Worm (Caenorhabditis elegans) whole organism, late embryonic: ENCODE data around the gene T26H5.9.
A peak's percentile ranks its signal among the peaks of the same experiment; 100 is the strongest.

Source experiments
- C08G9.2 ChIP-seq: sonication (generic microtip); optimal IDR thresholded peaks from 2 replicates; lab custom pipeline; 2016; ENCODE audit warnings: mild to moderate bottlenecking, missing genetic modification characterization, moderate library complexity, missing compliant biosample characterization
- C38D4.7 ChIP-seq: fragments of 200-800 bp; sonication (Bioruptor generic); optimal IDR thresholded peaks from 2 replicates; lab custom pipeline; 2018; ENCODE audit warnings: mild to moderate bottlenecking, missing genetic modification characterization, moderate library complexity, missing compliant biosample characterization
- T23F11.4 ChIP-seq: fragments of 200-800 bp; sonication (Bioruptor generic); optimal IDR thresholded peaks from 2 replicates; lab custom pipeline; 2018; ENCODE audit warnings: mild to moderate bottlenecking, missing genetic modification characterization, missing compliant biosample characterization
- ceh-14 ChIP-seq: sonication (generic microtip); optimal IDR thresholded peaks from 2 replicates; lab custom pipeline; 2016; ENCODE audit warnings: missing genotype, missing genetic modification characterization, missing compliant biosample characterization
- ceh-2 ChIP-seq: sonication (generic microtip); optimal IDR thresholded peaks from 2 replicates; lab custom pipeline; 2016; ENCODE audit warnings: missing genotype, missing genetic modification characterization, missing compliant biosample characterization
- ceh-22 ChIP-seq: sonication (generic microtip); optimal IDR thresholded peaks from 2 replicates; lab custom pipeline; 2017; ENCODE audit warnings: missing biosample characterization, missing genetic modification characterization
- ceh-30 ChIP-seq: fragments of 150-350 bp; optimal IDR thresholded peaks from 2 replicates; lab custom pipeline; 2014; ENCODE audit warnings: missing biosample characterization, missing genetic modification characterization
- ceh-31 ChIP-seq: sonication (generic microtip); optimal IDR thresholded peaks from 2 replicates; lab custom pipeline; 2016; ENCODE audit warnings: missing genetic modification characterization, missing compliant biosample characterization
- ceh-34 ChIP-seq: sonication (generic microtip); optimal IDR thresholded peaks from 2 replicates; lab custom pipeline; 2016; ENCODE audit warnings: mild to moderate bottlenecking, missing genetic modification characterization, missing compliant biosample characterization
- ceh-48 ChIP-seq: sonication (generic microtip); optimal IDR thresholded peaks from 2 replicates; lab custom pipeline; 2016; ENCODE audit warnings: missing genetic modification characterization, inconsistent platforms, missing compliant biosample characterization
- che-1 ChIP-seq: sonication (generic microtip); optimal IDR thresholded peaks from 2 replicates; lab custom pipeline; 2016; ENCODE audit warnings: mild to moderate bottlenecking, missing genetic modification characterization, missing compliant biosample characterization
- dmd-4 ChIP-seq: sonication (generic microtip); optimal IDR thresholded peaks from 2 replicates; lab custom pipeline; 2016; ENCODE audit warnings: borderline replicate concordance, missing genetic modification characterization, missing compliant biosample characterization
- dve-1 ChIP-seq: sonication (generic microtip); optimal IDR thresholded peaks from 2 replicates; lab custom pipeline; 2017; ENCODE audit warnings: antibody characterized with exemption, mild to moderate bottlenecking, missing genetic modification characterization, missing compliant biosample characterization
- elt-2 ChIP-seq: sonication (generic microtip); optimal IDR thresholded peaks from 2 replicates; lab custom pipeline; 2016; ENCODE audit warnings: missing genetic modification reagents, missing genetic modification characterization, missing compliant biosample characterization
- fax-1 ChIP-seq: sonication (generic microtip); optimal IDR thresholded peaks from 2 replicates; lab custom pipeline; 2016; ENCODE audit warnings: missing genotype, missing genetic modification characterization, missing compliant biosample characterization
- fkh-10 ChIP-seq: fragments of 150-350 bp; optimal IDR thresholded peaks from 2 replicates; lab custom pipeline; 2014; ENCODE audit warnings: missing biosample characterization, missing genetic modification reagents, missing genetic modification characterization
- gmeb-2 ChIP-seq: sonication (generic microtip); optimal IDR thresholded peaks from 2 replicates; lab custom pipeline; 2016; ENCODE audit warnings: missing genetic modification characterization, inconsistent platforms, missing compliant biosample characterization
- lim-6 ChIP-seq: sonication (generic microtip); optimal IDR thresholded peaks from 2 replicates; lab custom pipeline; 2016; ENCODE audit warnings: missing genetic modification characterization, missing compliant biosample characterization
- nfya-1 ChIP-seq: sonication (generic microtip); optimal IDR thresholded peaks from 2 replicates; lab custom pipeline; 2017; ENCODE audit warnings: missing genetic modification characterization, mild to moderate bottlenecking, missing compliant biosample characterization, antibody characterized with exemption, moderate library complexity
- nhr-11 ChIP-seq: fragments of 150-350 bp; optimal IDR thresholded peaks from 2 replicates; lab custom pipeline; 2014; ENCODE audit warnings: missing biosample characterization, missing genetic modification characterization
- npax-4 ChIP-seq: sonication (generic microtip); optimal IDR thresholded peaks from 2 replicates; lab custom pipeline; 2016; ENCODE audit warnings: missing genetic modification characterization, missing compliant biosample characterization
- pax-1 ChIP-seq: fragments of 150-350 bp; optimal IDR thresholded peaks from 2 replicates; lab custom pipeline; 2014; ENCODE audit warnings: missing biosample characterization, missing genetic modification characterization
- pha-2 ChIP-seq: sonication (generic microtip); optimal IDR thresholded peaks from 2 replicates; lab custom pipeline; 2017; ENCODE audit warnings: mild to moderate bottlenecking, missing genetic modification characterization, missing compliant biosample characterization
- pqm-1 ChIP-seq: sonication (generic microtip); optimal IDR thresholded peaks from 2 replicates; lab custom pipeline; 2016; ENCODE audit warnings: missing genetic modification characterization, missing compliant biosample characterization
- ref-2 ChIP-seq: sonication (generic microtip); optimal IDR thresholded peaks from 2 replicates; lab custom pipeline; 2016; ENCODE audit warnings: missing genetic modification characterization, missing compliant biosample characterization
- rnt-1 ChIP-seq: sonication (generic microtip); optimal IDR thresholded peaks from 2 replicates; lab custom pipeline; 2016; ENCODE audit warnings: missing genetic modification characterization, missing compliant biosample characterization
- sdc-2 ChIP-seq: sonication (generic microtip); optimal IDR thresholded peaks from 2 replicates; lab custom pipeline; 2016; ENCODE audit warnings: missing genotype, missing genetic modification characterization, missing compliant biosample characterization
- syd-9 ChIP-seq: sonication (generic microtip); optimal IDR thresholded peaks from 2 replicates; lab custom pipeline; 2016; ENCODE audit warnings: mild to moderate bottlenecking, missing genetic modification characterization, moderate library complexity, missing compliant biosample characterization
- tbx-2 ChIP-seq: sonication (generic microtip); optimal IDR thresholded peaks from 2 replicates; lab custom pipeline; 2016; ENCODE audit warnings: missing genetic modification characterization, missing compliant biosample characterization
- tbx-7 ChIP-seq: sonication (generic microtip); optimal IDR thresholded peaks from 2 replicates; lab custom pipeline; 2016; ENCODE audit warnings: missing genotype, missing genetic modification characterization, missing compliant biosample characterization
- unc-3 ChIP-seq, 2 experiments: fragments of 200-800 bp in 1 of 2; sonication (Bioruptor generic) in 1 of 2; sonication (generic microtip) in 1 of 2; conservative IDR thresholded peaks in 1 of 2; optimal IDR thresholded peaks in 1 of 2; 2 replicates each; pipeline versions ENCODE4 v1.3.6 to Lab custom; 2016 to 2022; ENCODE audit warnings: missing compliant biosample characterization in 2 of 2, missing genetic modification characterization in 2 of 2, missing genetic modification reagents in 1 of 2
- unc-55 ChIP-seq: sonication (generic microtip); optimal IDR thresholded peaks from 2 replicates; lab custom pipeline; 2017; ENCODE audit warnings: missing biosample characterization, missing genetic modification reagents, missing genetic modification characterization
- unc-86 ChIP-seq: sonication (generic microtip); optimal IDR thresholded peaks from 2 replicates; lab custom pipeline; 2016; ENCODE audit warnings: missing genetic modification characterization, missing compliant biosample characterization

The T26H5.9 gene

ce11 chrV:15465032-15465727, 20.5 kb downstream of the T26H5.9 start, which contains the start of gene pqn-71 (continued):
- peak; percentile 86 for TF ChIP-seq ceh-34 (tag; lab: Kevin White, UChicago)
- TF ChIP-seq lim-6 (tag; lab: Kevin White, UChicago): peak; percentile 72
- peak; percentile 80 for TF ChIP-seq fax-1
- TF ChIP-seq pha-2 (tag; lab: Kevin White, UChicago): peak; percentile 80
- peak; percentile 81 for TF ChIP-seq rnt-1
- TF ChIP-seq dmd-4: peak; percentile 93
- peak; percentile 89 for TF ChIP-seq ceh-14 (tag; lab: Kevin White, UChicago)
- peak; percentile 83 for TF ChIP-seq dve-1 (tag; lab: Kevin White, UChicago)
- peak; percentile 53 for TF ChIP-seq ceh-48
- TF ChIP-seq pqm-1 (tag; lab: Kevin White, UChicago): peak; percentile 87
- TF ChIP-seq C38D4.7 (GFP tag; lab: Kevin White, UChicago): peak; percentile 72
- peak; percentile 61 for TF ChIP-seq ceh-31 (tag; lab: Kevin White, UChicago)
- TF ChIP-seq nfya-1 (tag; lab: Kevin White, UChicago): peak; percentile 77
- TF ChIP-seq unc-3 (GFP tag; conservative IDR thresholded peaks at IDR 0.05; lab: Robert Waterston, UW): peak; percentile 75
- peak; percentile 88 for TF ChIP-seq unc-3 (tag; optimal IDR thresholded peaks at IDR 0.05; lab: Kevin White, UChicago)
- no peak for TF ChIP-seq unc-55
- TF ChIP-seq syd-9 (tag; lab: Kevin White, UChicago): peak; percentile 84
- TF ChIP-seq T23F11.4: peak; percentile 79

ce11 chrV:15466017-15466416, 21.3 kb downstream of the T26H5.9 start:
- TF ChIP-seq C08G9.2 (no peak), unc-55 (no peak), ceh-22 (tag; lab: Kevin White, UChicago) (no peak), pax-1 (no peak), T23F11.4 (no peak), ref-2 (tag; lab: Kevin White, UChicago) (no peak), nhr-11 (tag; lab: Kevin White, UChicago) (no peak), ceh-31 (tag; lab: Kevin White, UChicago) (no peak)
- TF ChIP-seq, all 69 proteins: peak for 0

- TF ChIP-seq elt-2 (tag; lab: Kevin White, UChicago) (no peak), ref-2 (tag; lab: Kevin White, UChicago) (no peak), sdc-2 (tag; lab: Kevin White, UChicago) (no peak), C08G9.2 (no peak), ceh-2 (no peak), gmeb-2 (tag; lab: Kevin White, UChicago) (no peak), che-1 (tag; lab: Kevin White, UChicago) (no peak), tbx-2 (tag; lab: Kevin White, UChicago) (no peak), ceh-34 (tag; lab: Kevin White, UChicago) (no peak), unc-86 (no peak), lim-6 (tag; lab: Kevin White, UChicago) (no peak)
Observed at ce11 chrV:15466719-15467118, 22.0 kb downstream of the T26H5.9 start.

- TF ChIP-seq npax-4 (no peak), tbx-7 (tag; lab: Kevin White, UChicago) (no peak)
Observed at ce11 chrV:15471029-15471428, 26.3 kb downstream of the T26H5.9 start, which contains the start of gene dpf-1. Gene dpf-1 (plus strand): TSS chrV:15471329.

- TF ChIP-seq elt-2 (tag; lab: Kevin White, UChicago) (no peak), unc-86 (no peak), dmd-4 (no peak), ceh-30 (tag; lab: Kevin White, UChicago) (no peak), rnt-1 (no peak), fkh-10 (GFP tag; lab: Kevin White, UChicago) (no peak), unc-55 (no peak)
Observed at ce11 chrV:15478597-15478996, 33.9 kb downstream of the T26H5.9 start, which contains the start of gene C06B8.2. Gene C06B8.2 (minus strand): TSS chrV:15478749.
